Worm (Caenorhabditis elegans) whole organism, L4 larva: ENCODE data around the gene T05B4.8.
A peak's percentile ranks its signal among the peaks of the same experiment; 100 is the strongest.

Experiments used
- F26F4.8 ChIP-seq: fragments of 200-800 bp; sonication (Bioruptor generic); conservative IDR thresholded peaks from 2 replicates; pipeline ENCODE4 v1.3.6; 2022; ENCODE audit warnings: missing genetic modification characterization, missing compliant biosample characterization
- F44E2.7 ChIP-seq: fragments of 200-800 bp; sonication (Bioruptor generic); IDR thresholded peaks from 2 replicates; pipeline ENCODE4 v2.1.2; 2022; ENCODE audit warnings: missing genetic modification characterization, missing compliant biosample characterization
- Y105C5A.15 ChIP-seq: fragments of 200-800 bp; sonication (Bioruptor generic); IDR thresholded peaks from 2 replicates; pipeline ENCODE4 v1.3.6; 2022; ENCODE audit warnings: missing genetic modification characterization, missing compliant biosample characterization
- Y48G9A.11 ChIP-seq: fragments of 200-800 bp; sonication (Bioruptor generic); IDR thresholded peaks from 2 replicates; pipeline ENCODE4 v1.3.6; 2022; ENCODE audit warnings: missing genetic modification reagents, missing genetic modification characterization, missing compliant biosample characterization
- Y75B8A.6 ChIP-seq: fragments of 200-800 bp; sonication (Bioruptor generic); IDR thresholded peaks from 2 replicates; pipeline ENCODE4 v1.3.6; 2022; ENCODE audit warnings: missing genetic modification reagents, missing genetic modification characterization, missing compliant biosample characterization
- ZK546.5 ChIP-seq, 2 experiments: sonication (generic microtip); optimal IDR thresholded peaks; 2 replicates each; lab custom pipeline; 2017; ENCODE audit warnings: missing biosample characterization in 2 of 2, missing genetic modification characterization in 2 of 2
- aha-1 ChIP-seq: fragments of 150-350 bp; peaks from one replicate; lab custom pipeline; 2014; ENCODE audit warnings: missing biosample characterization, missing genetic modification characterization
- ceh-28 ChIP-seq: fragments of 150-350 bp; optimal IDR thresholded peaks from 2 replicates; lab custom pipeline; 2014; ENCODE audit warnings: missing biosample characterization, missing genetic modification reagents, missing genetic modification characterization
- ceh-44 ChIP-seq: fragments of 200-800 bp; sonication (Bioruptor generic); IDR thresholded peaks from 2 replicates; pipeline ENCODE4 v1.3.6; 2022; ENCODE audit warnings: missing genetic modification reagents, missing genetic modification characterization, missing compliant biosample characterization
- ceh-82 ChIP-seq: sonication (generic microtip); optimal IDR thresholded peaks from 2 replicates; lab custom pipeline; 2017; ENCODE audit warnings: missing biosample characterization, missing genetic modification characterization
- ces-1 ChIP-seq: fragments of 150-350 bp; sonication (generic microtip); optimal IDR thresholded peaks from 4 replicates; lab custom pipeline; 2014; ENCODE audit warnings: missing biosample characterization, missing genetic modification reagents, missing genetic modification characterization
- cey-2 ChIP-seq: sonication (generic microtip); optimal IDR thresholded peaks from 3 replicates; lab custom pipeline; 2017; ENCODE audit warnings: missing genetic modification characterization, mild to moderate bottlenecking, missing compliant biosample characterization, antibody characterized with exemption, borderline replicate concordance; ENCODE audit not compliant: insufficient read depth
- daf-16 ChIP-seq, 3 experiments: sonication (generic microtip); optimal IDR thresholded peaks; 2 replicates each; lab custom pipeline; 2016 to 2017; ENCODE audit warnings: missing genetic modification characterization in 3 of 3, missing genetic modification reagents in 3 of 3, mild to moderate bottlenecking in 2 of 3, missing compliant biosample characterization in 2 of 3, missing biosample characterization in 1 of 3, moderate library complexity in 1 of 3
- dmd-6 ChIP-seq: fragments of 200-800 bp; sonication (Bioruptor generic); IDR thresholded peaks from 2 replicates; pipeline ENCODE4 v1.3.6; 2022; ENCODE audit warnings: missing genetic modification reagents, missing genetic modification characterization, missing compliant biosample characterization
- dmd-8 ChIP-seq: fragments of 200-800 bp; sonication (Bioruptor generic); IDR thresholded peaks from 2 replicates; pipeline ENCODE4 v1.3.6; 2022; ENCODE audit warnings: missing genetic modification characterization, missing compliant biosample characterization
- dmd-9 ChIP-seq: fragments of 200-800 bp; sonication (Bioruptor generic); IDR thresholded peaks from 2 replicates; pipeline ENCODE4 v1.3.6; 2022; ENCODE audit warnings: missing genetic modification reagents, missing genetic modification characterization, missing compliant biosample characterization
- dpl-1 ChIP-seq: fragments of 150-350 bp; optimal IDR thresholded peaks from 2 replicates; lab custom pipeline; 2014; ENCODE audit warnings: missing biosample characterization, missing genetic modification reagents, missing genetic modification characterization
- dve-1 ChIP-seq: sonication (generic microtip); optimal IDR thresholded peaks from 2 replicates; lab custom pipeline; 2017; ENCODE audit warnings: antibody characterized with exemption, mild to moderate bottlenecking, missing genetic modification characterization, missing compliant biosample characterization; ENCODE audit not compliant: insufficient read depth
- egl-43 ChIP-seq: fragments of 200-800 bp; sonication (Bioruptor generic); IDR thresholded peaks from 2 replicates; pipeline ENCODE4 v1.3.6; 2022; ENCODE audit warnings: missing genetic modification reagents, missing genetic modification characterization, missing compliant biosample characterization
- fkh-10 ChIP-seq: fragments of 150-350 bp; optimal IDR thresholded peaks from 2 replicates; lab custom pipeline; 2014; ENCODE audit warnings: missing biosample characterization, missing genetic modification reagents, missing genetic modification characterization
- fos-1 ChIP-seq: fragments of 150-350 bp; optimal IDR thresholded peaks from 2 replicates; lab custom pipeline; 2014; ENCODE audit warnings: missing biosample characterization, missing genetic modification characterization
- gei-8 ChIP-seq: fragments of 200-800 bp; sonication (Bioruptor generic); optimal IDR thresholded peaks from 2 replicates; lab custom pipeline; 2018; ENCODE audit warnings: mild to moderate bottlenecking, missing genetic modification characterization, missing compliant biosample characterization
- hlh-11 ChIP-seq: fragments of 200-800 bp; sonication (Bioruptor generic); optimal IDR thresholded peaks from 2 replicates; lab custom pipeline; 2018; ENCODE audit warnings: mild to moderate bottlenecking, missing genetic modification characterization, missing compliant biosample characterization
- hlh-30 ChIP-seq: sonication (generic microtip); optimal IDR thresholded peaks from 2 replicates; lab custom pipeline; 2017; ENCODE audit warnings: antibody characterized with exemption, mild to moderate bottlenecking, missing genetic modification characterization, missing compliant biosample characterization; ENCODE audit not compliant: insufficient read depth
- jun-1 ChIP-seq: fragments of 150-350 bp; optimal IDR thresholded peaks from 2 replicates; lab custom pipeline; 2014; ENCODE audit warnings: missing biosample characterization, missing genetic modification reagents, missing genetic modification characterization
- lin-38 ChIP-seq: fragments of 200-800 bp; sonication (Bioruptor generic); IDR thresholded peaks from 2 replicates; pipeline ENCODE4 v1.3.6; 2022; ENCODE audit warnings: missing genetic modification reagents, missing genetic modification characterization, missing compliant biosample characterization
- lir-3 ChIP-seq: sonication (generic microtip); optimal IDR thresholded peaks from 2 replicates; lab custom pipeline; 2016; ENCODE audit warnings: mild to moderate bottlenecking, missing genetic modification characterization, missing compliant biosample characterization
- madf-5 ChIP-seq, 2 experiments: fragments of 200-800 bp; sonication (Bioruptor generic); IDR thresholded peaks; 2 replicates each; pipeline ENCODE4 v1.3.6; 2022; ENCODE audit warnings: missing compliant biosample characterization in 2 of 2, missing genetic modification characterization in 2 of 2
- madf-9 ChIP-seq: fragments of 200-800 bp; sonication (Bioruptor generic); conservative IDR thresholded peaks from 2 replicates; pipeline ENCODE4 v1.3.6; 2022; ENCODE audit warnings: missing genetic modification reagents, missing genetic modification characterization, missing compliant biosample characterization
- mdt-29 ChIP-seq: fragments of 200-800 bp; sonication (Bioruptor generic); IDR thresholded peaks from 2 replicates; pipeline ENCODE4 v1.3.6; 2022; ENCODE audit warnings: missing genetic modification reagents, missing genetic modification characterization, missing compliant biosample characterization
- mes-2 ChIP-seq: sonication (generic microtip); optimal IDR thresholded peaks from 2 replicates; lab custom pipeline; 2016; ENCODE audit warnings: missing genotype, mild to moderate bottlenecking, missing genetic modification characterization, missing compliant biosample characterization; ENCODE audit not compliant: poor library complexity, severe bottlenecking
- mxl-2 ChIP-seq: fragments of 200-800 bp; sonication (Bioruptor generic); conservative IDR thresholded peaks from 2 replicates; pipeline ENCODE4 v1.3.6; 2022; ENCODE audit warnings: missing genetic modification reagents, missing genetic modification characterization, missing compliant biosample characterization
- mxl-3 ChIP-seq: fragments of 200-800 bp; sonication (Bioruptor generic); optimal IDR thresholded peaks from 2 replicates; lab custom pipeline; 2018; ENCODE audit warnings: mild to moderate bottlenecking, missing genetic modification characterization, missing compliant biosample characterization
- nhr-10 ChIP-seq: fragments of 150-350 bp; optimal IDR thresholded peaks from 2 replicates; lab custom pipeline; 2014; ENCODE audit warnings: missing biosample characterization, missing genetic modification characterization
- nhr-11 ChIP-seq: fragments of 150-350 bp; optimal IDR thresholded peaks from 2 replicates; lab custom pipeline; 2014; ENCODE audit warnings: missing biosample characterization, missing genetic modification characterization
- nhr-111 ChIP-seq: fragments of 200-800 bp; sonication (Bioruptor generic); optimal IDR thresholded peaks from 2 replicates; lab custom pipeline; 2018; ENCODE audit warnings: mild to moderate bottlenecking, missing genetic modification characterization, missing compliant biosample characterization
- nhr-237 ChIP-seq: sonication (generic microtip); optimal IDR thresholded peaks from 2 replicates; lab custom pipeline; 2017; ENCODE audit warnings: missing biosample characterization, missing genetic modification characterization
- nhr-25 ChIP-seq: sonication (generic microtip); optimal IDR thresholded peaks from 2 replicates; lab custom pipeline; 2017; ENCODE audit warnings: missing genetic modification characterization, mild to moderate bottlenecking, missing compliant biosample characterization, antibody characterized with exemption, moderate library complexity, borderline replicate concordance; ENCODE audit not compliant: insufficient read depth
- nhr-76 ChIP-seq: fragments of 150-350 bp; optimal IDR thresholded peaks from 2 replicates; lab custom pipeline; 2014; ENCODE audit warnings: missing biosample characterization, missing genetic modification characterization
- nhr-77 ChIP-seq: fragments of 150-350 bp; optimal IDR thresholded peaks from 2 replicates; lab custom pipeline; 2014; ENCODE audit warnings: missing biosample characterization, missing genetic modification characterization
- pha-4 ChIP-seq, 2 experiments: fragments of 150-350 bp in 1 of 2; fragments of 200-800 bp in 1 of 2; sonication (Bioruptor generic) in 1 of 2; IDR thresholded peaks in 1 of 2; optimal IDR thresholded peaks in 1 of 2; 2 replicates each; pipeline versions ENCODE4 v1.3.6 to Lab custom; 2014 to 2022; ENCODE audit warnings: missing genetic modification characterization in 2 of 2, missing genetic modification reagents in 2 of 2, missing biosample characterization in 1 of 2, missing compliant biosample characterization in 1 of 2
- rbr-2 ChIP-seq: sonication (generic microtip); optimal IDR thresholded peaks from 2 replicates; lab custom pipeline; 2016; ENCODE audit warnings: missing genotype, missing genetic modification characterization, missing compliant biosample characterization
- set-16 ChIP-seq: fragments of 200-800 bp; sonication (Bioruptor generic); IDR thresholded peaks from 2 replicates; pipeline ENCODE4 v1.3.6; 2022; ENCODE audit warnings: missing genetic modification reagents, missing genetic modification characterization, missing compliant biosample characterization
- skn-1 ChIP-seq: fragments of 150-350 bp; optimal IDR thresholded peaks from 2 replicates; lab custom pipeline; 2014; ENCODE audit warnings: missing biosample characterization, missing genetic modification characterization
- spr-1 ChIP-seq: sonication (generic microtip); optimal IDR thresholded peaks from 2 replicates; lab custom pipeline; 2016; ENCODE audit warnings: mild to moderate bottlenecking, missing genetic modification characterization, missing compliant biosample characterization
- spr-3 ChIP-seq: fragments of 200-800 bp; sonication (Bioruptor generic); optimal IDR thresholded peaks from 2 replicates; lab custom pipeline; 2018; ENCODE audit warnings: mild to moderate bottlenecking, missing genetic modification characterization, missing compliant biosample characterization
- unc-130 ChIP-seq: sonication (generic microtip); optimal IDR thresholded peaks from 2 replicates; lab custom pipeline; 2016; ENCODE audit warnings: missing genetic modification reagents, missing genetic modification characterization, missing compliant biosample characterization
- vab-7 ChIP-seq: fragments of 200-800 bp; sonication (Bioruptor generic); IDR thresholded peaks from 2 replicates; pipeline ENCODE4 v1.3.6; 2022; ENCODE audit warnings: missing genetic modification reagents, missing genetic modification characterization, missing compliant biosample characterization
- ztf-11 ChIP-seq: fragments of 150-350 bp; optimal IDR thresholded peaks from 2 replicates; lab custom pipeline; 2014; ENCODE audit warnings: missing biosample characterization, missing genetic modification characterization
- ztf-7 ChIP-seq: fragments of 150-350 bp; optimal IDR thresholded peaks from 2 replicates; lab custom pipeline; 2014; ENCODE audit warnings: missing biosample characterization, missing genetic modification characterization

Gene T05B4.8

DNA sequence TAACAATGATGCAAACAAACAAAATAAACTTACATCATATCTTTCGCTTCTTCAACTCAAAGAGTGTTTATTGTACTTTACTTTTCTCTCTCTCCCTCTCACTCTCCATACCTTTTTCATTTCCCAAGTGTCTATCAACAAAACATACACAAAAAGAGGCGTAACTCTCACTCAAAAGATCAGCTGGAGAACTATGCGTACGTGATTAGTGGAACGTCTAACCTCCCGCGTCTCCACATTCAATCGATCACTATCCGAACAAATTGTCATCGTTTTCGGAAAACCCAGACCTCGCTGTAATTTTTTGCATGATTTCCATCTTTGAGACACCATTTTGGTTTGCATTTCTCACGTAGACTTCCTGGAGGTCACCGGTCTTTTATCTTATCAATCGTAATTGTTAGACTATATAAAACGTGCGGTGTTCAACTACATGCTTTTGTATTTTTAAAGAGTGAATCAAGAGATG lies 15.5 kb upstream of the T05B4.8 start, which contains the start of gene nhr-57:
nhr-57 (plus strand) TSS at position 419 of the 469 bp plus-strand sequence.
- TF ChIP-seq ztf-7 (tag; lab: Kevin White, UChicago) (peak; percentile 11), nhr-25 (tag; lab: Kevin White, UChicago) (peak; percentile 62), dmd-6 (GFP tag; lab: Robert Waterston, UW) (peak; percentile 97), cey-2 (peak; percentile 53), nhr-111 (GFP tag; lab: Kevin White, UChicago) (no peak), skn-1 (tag; lab: Kevin White, UChicago) (no peak), nhr-10 (tag; lab: Kevin White, UChicago) (peak; percentile 16), nhr-77 (tag; lab: Kevin White, UChicago) (peak; percentile 4), madf-5 (GFP tag; IDR thresholded peaks at IDR 0.05; lab: Robert Waterston, UW) (no peak), hlh-30 (tag; lab: Kevin White, UChicago) (peak; percentile 70), fkh-10 (no peak), egl-43 (GFP tag; lab: Robert Waterston, UW) (no peak), hlh-11 (tag; lab: Kevin White, UChicago) (peak; percentile 93), Y48G9A.11 (GFP tag; lab: Robert Waterston, UW) (no peak), fos-1 (no peak), lir-3 (tag; lab: Kevin White, UChicago) (no peak), ztf-11 (no peak), Y105C5A.15 (no peak), gei-8 (peak; percentile 78), F44E2.7 (GFP tag; lab: Robert Waterston, UW) (no peak), ces-1 (no peak), mxl-3 (GFP tag; lab: Kevin White, UChicago) (peak; percentile 63), ceh-44 (no peak), nhr-11 (tag; lab: Kevin White, UChicago) (peak; percentile 31), vab-7 (GFP tag; lab: Robert Waterston, UW) (no peak), mes-2 (tag; lab: Kevin White, UChicago) (peak; percentile 7), jun-1 (tag; lab: Kevin White, UChicago) (no peak), F26F4.8 (GFP tag; lab: Robert Waterston, UW) (no peak), spr-3 (no peak), dve-1 (tag; lab: Kevin White, UChicago) (peak; percentile 85), ZK546.5 (tag; optimal IDR thresholded peaks at IDR 0.05; lab: Kevin White, UChicago) (no peak), ceh-28 (no peak), dpl-1 (GFP tag; lab: Kevin White, UChicago) (peak; percentile 4), lin-38 (no peak), rbr-2 (tag; lab: Kevin White, UChicago) (no peak), aha-1 (tag; lab: Kevin White, UChicago) (peak; percentile 100), madf-9 (GFP tag; lab: Robert Waterston, UW) (no peak), nhr-237 (no peak), spr-1 (tag; lab: Kevin White, UChicago) (no peak), unc-130 (GFP tag; lab: Kevin White, UChicago) (no peak), Y75B8A.6 (GFP tag; lab: Robert Waterston, UW) (no peak), dmd-9 (GFP tag; lab: Robert Waterston, UW) (no peak), daf-16 (GFP tag; optimal IDR thresholded peaks at IDR 0.05; lab: Kevin White, UChicago) (peak in 1 of 2 experiments; percentile 40), daf-16 (tag; optimal IDR thresholded peaks at IDR 0.05; lab: Kevin White, UChicago) (peak; percentile 84), set-16 (no peak), pha-4 (GFP tag; IDR thresholded peaks at IDR 0.05; lab: Robert Waterston, UW) (peak; percentile 70; the same call in 1 of the 2 replicates), pha-4 (tag; optimal IDR thresholded peaks at IDR 0.05; lab: Kevin White, UChicago) (peak; percentile 71), mdt-29 (GFP tag; lab: Robert Waterston, UW) (peak; percentile 64; the same call in 1 of the 2 replicates), ceh-82 (tag; lab: Kevin White, UChicago) (no peak), dmd-8 (GFP tag; lab: Robert Waterston, UW) (0 out of 2 replicates have a peak, but pooled peaks have one; percentile 14), mxl-2 (GFP tag; lab: Robert Waterston, UW) (no peak), nhr-76 (tag; lab: Kevin White, UChicago) (no peak)
